Fruit fly (Drosophila melanogaster) S2 (cell line): ENCODE measurements around the gene GC2.

Source experiments
- CG8478 ChIP-seq: fragments of >200 bp; optimal IDR thresholded peaks from 2 replicates; lab custom pipeline; 2018
- CTCF ChIP-seq, 2 experiments: fragments of >200 bp; optimal IDR thresholded peaks; 2 replicates each; lab custom pipeline; 2018

- TF ChIP-seq CG8478 (lab: Kevin White, UChicago) (no peak), CTCF (optimal IDR thresholded peaks at IDR 0.05; lab: Kevin White, UChicago) (peak in 1 of 2 experiments; percentile 16)
Measured at dm6 chr3R:11967262-11968029, 4.0 kb upstream of the GC2 start, which contains the start of the genes CG12213 and GC1.
